Fruit fly (Drosophila melanogaster) Kc167 (cell line): ENCODE measurements around the gene Hsc70-3.

Source experiments
- insv ChIP-seq: fragments of >200 bp; optimal IDR thresholded peaks from 3 replicates; lab custom pipeline; 2018; ENCODE audit warnings: missing external identifiers
- psq ChIP-seq: fragments of >200 bp; optimal IDR thresholded peaks from 2 replicates; lab custom pipeline; 2017; ENCODE audit warnings: missing external identifiers
- ttk ChIP-seq: sonication (Bioruptor generic); optimal IDR thresholded peaks from 2 replicates; lab custom pipeline; 2017; ENCODE audit warnings: missing external identifiers

DNA sequence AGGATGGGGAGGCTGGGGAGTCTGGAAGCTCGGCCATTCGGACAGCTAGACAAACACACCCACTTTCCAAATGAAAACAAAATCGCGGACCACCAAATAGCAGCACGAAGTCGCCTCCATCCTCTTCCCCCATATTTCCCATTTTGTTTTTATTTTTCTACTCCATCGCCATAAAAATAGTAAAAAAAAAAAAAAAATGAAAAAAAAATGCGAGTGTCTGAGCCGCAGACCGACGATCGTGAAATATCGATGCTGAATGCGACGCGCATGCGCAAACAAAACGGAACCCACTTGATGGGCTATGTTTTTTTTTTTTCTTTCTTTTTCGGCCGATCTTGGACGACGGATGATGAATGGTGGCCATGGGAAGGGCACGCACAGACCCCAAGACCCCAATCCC is 21.9 kb downstream of the Hsc70-3 start:
- TF ChIP-seq psq (lab: Kevin White, UChicago) (no peak), insv (lab: Kevin White, UChicago) (no peak), ttk (lab: Kevin White, UChicago) (no peak)
